Fruit fly (Drosophila melanogaster) whole organism, pupa: ENCODE data around the gene Cdc45.

Experiments used
- CG12605 ChIP-seq: fragments of 200-800 bp; sonication (Bioruptor generic); IDR thresholded peaks from 2 replicates; pipeline ENCODE4 v1.3.6; 2022; ENCODE audit warnings: missing biosample characterization, missing genetic modification characterization
- CG13204 ChIP-seq: fragments of 200-800 bp; sonication (Bioruptor generic); optimal IDR thresholded peaks from 2 replicates; lab custom pipeline; 2018; ENCODE audit warnings: missing biosample characterization, mild to moderate bottlenecking, missing genetic modification characterization, moderate library complexity
- CG14655 ChIP-seq: fragments of 200-800 bp; sonication (Bioruptor generic); optimal IDR thresholded peaks from 3 replicates; lab custom pipeline; 2017; ENCODE audit warnings: mild to moderate bottlenecking, missing biosample characterization, missing genetic modification reagents, missing genetic modification characterization
- CG34367 ChIP-seq: fragments of 200-800 bp; sonication (Bioruptor generic); optimal IDR thresholded peaks from 2 replicates; lab custom pipeline; 2018; ENCODE audit warnings: missing biosample characterization, mild to moderate bottlenecking, missing genetic modification characterization
- CG4496 ChIP-seq: fragments of 200-800 bp; sonication (Bioruptor generic); IDR thresholded peaks from 3 replicates; pipeline ENCODE4 v1.3.6; 2022; ENCODE audit warnings: missing biosample characterization, missing genetic modification characterization
- CG8159 ChIP-seq: fragments of 200-800 bp; sonication (Bioruptor generic); optimal IDR thresholded peaks from 3 replicates; lab custom pipeline; 2018; ENCODE audit warnings: missing biosample characterization, mild to moderate bottlenecking, missing genetic modification characterization, moderate library complexity
- CG9948 ChIP-seq: fragments of 200-800 bp; sonication (Bioruptor generic); optimal IDR thresholded peaks from 2 replicates; lab custom pipeline; 2018; ENCODE audit warnings: missing biosample characterization, mild to moderate bottlenecking, missing genetic modification characterization, moderate library complexity
- EcR ChIP-seq: fragments of 200-800 bp; sonication (Bioruptor generic); optimal IDR thresholded peaks from 3 replicates; lab custom pipeline; 2019; ENCODE audit warnings: missing biosample characterization, missing genetic modification characterization, mild to moderate bottlenecking, moderate library complexity, missing genetic modification reagents
- Pif1B ChIP-seq: fragments of 200-800 bp; sonication (Bioruptor generic); optimal IDR thresholded peaks from 3 replicates; lab custom pipeline; 2016; ENCODE audit warnings: missing biosample characterization, missing genetic modification characterization
- gl ChIP-seq: fragments of 200-800 bp; sonication (Bioruptor generic); optimal IDR thresholded peaks from 2 replicates; lab custom pipeline; 2018; ENCODE audit warnings: missing biosample characterization, mild to moderate bottlenecking, missing genetic modification characterization
- rn ChIP-seq: fragments of 200-800 bp; sonication (Bioruptor generic); IDR thresholded peaks from 2 replicates; pipeline ENCODE4 v1.3.6; 2022; ENCODE audit warnings: missing biosample characterization, missing genetic modification characterization

dm6 chrX:985911-986310 lies 44.4 kb downstream of the Cdc45 start:
- TF ChIP-seq CG4496 (GFP tag; lab: Robert Waterston, UW), result no peak
- no peak for TF ChIP-seq gl
- TF ChIP-seq CG34367 (tag; lab: Kevin White, UChicago), result no peak
- TF ChIP-seq CG9948 (tag; lab: Kevin White, UChicago), result no peak
- no peak for TF ChIP-seq CG8159 (tag; lab: Kevin White, UChicago)
- no peak for TF ChIP-seq EcR (GFP tag; lab: Kevin White, UChicago)
- no peak for TF ChIP-seq rn (GFP tag; lab: Robert Waterston, UW)
- no peak for TF ChIP-seq CG13204 (GFP tag; lab: Kevin White, UChicago)
- TF ChIP-seq CG12605 (GFP tag; lab: Robert Waterston, UW), result no peak
- TF ChIP-seq Pif1B (GFP tag; lab: Kevin White, UChicago), result no peak
- TF ChIP-seq CG14655 (GFP tag; lab: Kevin White, UChicago), result no peak
